Worm (Caenorhabditis elegans): ENCODE measurements around the gene elo-6.

DNA sequence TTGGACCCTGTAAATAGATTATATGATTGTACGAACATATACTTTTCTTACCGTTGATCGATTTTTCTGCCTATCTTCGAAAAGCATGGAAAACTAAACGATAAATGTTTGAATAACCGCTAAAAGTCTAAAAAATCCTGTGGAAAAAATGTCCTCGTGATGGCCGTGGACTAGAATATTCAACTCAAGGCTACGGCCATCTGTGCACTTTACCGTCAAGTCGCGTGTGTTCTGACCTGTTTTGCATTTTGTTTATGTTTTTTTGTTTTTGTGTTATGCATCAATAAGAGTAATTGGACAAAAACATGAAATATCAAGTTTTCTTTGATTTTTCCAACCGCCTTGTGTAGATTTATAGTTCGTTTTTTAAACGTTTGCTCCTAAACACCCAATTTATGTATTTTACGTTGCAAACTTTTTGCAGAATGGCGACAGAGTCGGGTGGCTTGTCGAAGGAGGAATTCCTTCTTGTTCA is 24.2 kb downstream of the elo-6 start, which contains the start of the genes hda-6 and F41H10.4:
- no peak for TF ChIP-seq ceh-82 (tag; optimal IDR thresholded peaks at IDR 0.05)
- no peak for TF ChIP-seq pqm-1 (tag; optimal IDR thresholded peaks at IDR 0.05)
- no peak for TF ChIP-seq ztf-4 (tag; optimal IDR thresholded peaks at IDR 0.05)
- peak; percentile 28 for TF ChIP-seq elt-2 (tag; optimal IDR thresholded peaks at IDR 0.05)
- TF ChIP-seq egl-27 (tag; optimal IDR thresholded peaks at IDR 0.05), result no peak
- no peak for TF ChIP-seq unc-39 (tag; optimal IDR thresholded peaks at IDR 0.05)
- no peak for TF ChIP-seq sea-2 (GFP tag; optimal IDR thresholded peaks at IDR 0.05)
- TF ChIP-seq nhr-28 (tag; optimal IDR thresholded peaks at IDR 0.05), result no peak
- no peak for TF ChIP-seq R02D3.7 (tag; optimal IDR thresholded peaks at IDR 0.05)
- TF ChIP-seq unc-62 (GFP tag; optimal IDR thresholded peaks at IDR 0.05), result no peak
- peak; percentile 75 for TF ChIP-seq nfya-1 (tag; optimal IDR thresholded peaks at IDR 0.05; ENCODE audit: insufficient read depth)
- TF ChIP-seq mml-1 (tag; optimal IDR thresholded peaks at IDR 0.05), result no peak

Measured in whole organism, L3 larva.